Worm (Caenorhabditis elegans) whole organism, L2 larva: ENCODE results near the gene W05H7.1.

ENCODE experiments used
- ama-1 ChIP-seq: fragments of 150-350 bp; optimal IDR thresholded peaks from 2 replicates; lab custom pipeline; 2018; ENCODE audit warnings: inconsistent platforms
- ceh-16 ChIP-seq: fragments of 150-350 bp; optimal IDR thresholded peaks from 2 replicates; lab custom pipeline; 2014; ENCODE audit warnings: missing biosample characterization, missing genetic modification characterization
- egl-27 ChIP-seq: sonication (generic microtip); optimal IDR thresholded peaks from 3 replicates; lab custom pipeline; 2017; ENCODE audit warnings: missing biosample characterization, missing genetic modification reagents, missing genetic modification characterization
- elt-1 ChIP-seq: fragments of 150-350 bp; optimal IDR thresholded peaks from 2 replicates; lab custom pipeline; 2014; ENCODE audit warnings: missing biosample characterization, missing genetic modification characterization
- lin-13 ChIP-seq: fragments of 150-350 bp; optimal IDR thresholded peaks from 2 replicates; lab custom pipeline; 2014; ENCODE audit warnings: missing biosample characterization, missing genetic modification reagents, missing genetic modification characterization
- lin-39 ChIP-seq: fragments of 150-350 bp; optimal IDR thresholded peaks from 2 replicates; lab custom pipeline; 2014; ENCODE audit warnings: missing biosample characterization, missing genetic modification reagents, missing genetic modification characterization
- mdl-1 ChIP-seq, 2 experiments: fragments of 150-350 bp in 1 of 2; sonication (generic microtip) in 1 of 2; optimal IDR thresholded peaks; 2 replicates each; lab custom pipeline; 2017; ENCODE audit warnings: missing biosample characterization in 2 of 2, missing genetic modification characterization in 2 of 2
- nhr-237 ChIP-seq: fragments of 150-350 bp; optimal IDR thresholded peaks from 2 replicates; lab custom pipeline; 2014; ENCODE audit warnings: missing biosample characterization, missing genetic modification characterization
- skn-1 ChIP-seq: sonication (generic microtip); optimal IDR thresholded peaks from 2 replicates; lab custom pipeline; 2017; ENCODE audit warnings: missing biosample characterization, missing genetic modification characterization
- unc-55 ChIP-seq: fragments of 150-350 bp; sonication (generic microtip); optimal IDR thresholded peaks from 3 replicates; lab custom pipeline; 2014; ENCODE audit warnings: missing biosample characterization, missing genetic modification reagents, missing genetic modification characterization
- zag-1 ChIP-seq: fragments of 150-350 bp; optimal IDR thresholded peaks from 2 replicates; lab custom pipeline; 2014; ENCODE audit warnings: missing biosample characterization, missing genetic modification characterization
- ztf-11 ChIP-seq: sonication (generic microtip); optimal IDR thresholded peaks from 2 replicates; lab custom pipeline; 2017; ENCODE audit warnings: missing biosample characterization, missing genetic modification characterization

- no peak for TF ChIP-seq elt-1 (tag; lab: Kevin White, UChicago)
- TF ChIP-seq ceh-16 (tag; lab: Kevin White, UChicago) = no peak
- TF ChIP-seq ama-1 (lab: Kevin White, UChicago) = no peak
- no peak for TF ChIP-seq lin-39 (tag; lab: Kevin White, UChicago)
- no peak for TF ChIP-seq nhr-237
- no peak for TF ChIP-seq ztf-11 (tag; lab: Kevin White, UChicago)
- TF ChIP-seq egl-27 (tag; lab: Kevin White, UChicago) = no peak
- no peak for TF ChIP-seq skn-1 (tag; lab: Kevin White, UChicago)
- no peak for TF ChIP-seq lin-13 (GFP tag; lab: Kevin White, UChicago)
- TF ChIP-seq zag-1 (tag; lab: Kevin White, UChicago) = no peak
- TF ChIP-seq mdl-1 (tag; optimal IDR thresholded peaks at IDR 0.05; lab: Kevin White, UChicago) = no peak
- no peak for TF ChIP-seq unc-55 (GFP tag; lab: Kevin White, UChicago)
Observed at ce11 chrX:1441602-1442183, 8.9 kb upstream of the W05H7.1 start.
